Worm (Caenorhabditis elegans): ENCODE measurements around the gene acl-5.

Gene acl-5

ce11 chrX:10327323-10328022 is at the start of gene acl-5:
Gene acl-5, minus strand, starts transcription at chrX:10327456.
- no peak for TF ChIP-seq ztf-23 (GFP tag; IDR thresholded peaks at IDR 0.05)

ce11 chrX:10376989-10377388 is 49.7 kb upstream of the acl-5 start:
- TF ChIP-seq ztf-29 (GFP tag; IDR thresholded peaks at IDR 0.05) (no peak), ref-1 (GFP tag; conservative IDR thresholded peaks at IDR 0.05) (no peak), klf-2 (GFP tag; conservative IDR thresholded peaks at IDR 0.05) (no peak), T22C8.4 (GFP tag; IDR thresholded peaks at IDR 0.05) (no peak), ztf-23 (GFP tag; IDR thresholded peaks at IDR 0.05) (no peak), tab-1 (GFP tag; IDR thresholded peaks at IDR 0.05) (no peak)

- TF ChIP-seq ztf-23 (GFP tag; IDR thresholded peaks at IDR 0.05) (no peak), cog-1 (tag; optimal IDR thresholded peaks at IDR 0.05) (no peak), ztf-29 (GFP tag; IDR thresholded peaks at IDR 0.05) (no peak), T22C8.4 (GFP tag; IDR thresholded peaks at IDR 0.05) (no peak), klf-2 (GFP tag; conservative IDR thresholded peaks at IDR 0.05) (no peak)
These were observed 46.3 kb upstream of the acl-5 start for ce11 chrX:10373581-10373980.

- TF ChIP-seq T22C8.4 (GFP tag; IDR thresholded peaks at IDR 0.05) (no peak), med-1 (GFP tag; optimal IDR thresholded peaks at IDR 0.05; ENCODE audit: insufficient read depth) (no peak), ztf-23 (GFP tag; IDR thresholded peaks at IDR 0.05) (0 out of 2 replicates have a peak, but pooled peaks have one; percentile 49), flt-1 (GFP tag; IDR thresholded peaks at IDR 0.05) (no peak; the same call in 1 of the 2 replicates), ref-1 (GFP tag; conservative IDR thresholded peaks at IDR 0.05) (no peak), ztf-29 (GFP tag; IDR thresholded peaks at IDR 0.05) (no peak), cog-1 (tag; optimal IDR thresholded peaks at IDR 0.05) (peak; percentile 12), tab-1 (GFP tag; IDR thresholded peaks at IDR 0.05) (no peak), klf-2 (GFP tag; conservative IDR thresholded peaks at IDR 0.05) (no peak)
These were observed 45.3 kb upstream of the acl-5 start, which contains the start of gene Y49A10A.2 for ce11 chrX:10372556-10372955. Gene Y49A10A.2, minus strand, starts transcription at chrX:10372664.

ce11 chrX:10358083-10358482 is 30.8 kb upstream of the acl-5 start, which contains the start of gene efhc-1:
Gene efhc-1, plus strand, starts transcription at chrX:10358383.
- no peak for TF ChIP-seq cog-1 (tag; optimal IDR thresholded peaks at IDR 0.05)
- no peak for TF ChIP-seq T22C8.4 (GFP tag; IDR thresholded peaks at IDR 0.05)
- no peak for TF ChIP-seq med-1 (GFP tag; optimal IDR thresholded peaks at IDR 0.05; ENCODE audit: insufficient read depth)
- TF ChIP-seq flt-1 (GFP tag; IDR thresholded peaks at IDR 0.05): no peak
- no peak for TF ChIP-seq klf-2 (GFP tag; conservative IDR thresholded peaks at IDR 0.05)
- no peak for TF ChIP-seq ref-1 (GFP tag; conservative IDR thresholded peaks at IDR 0.05)
- TF ChIP-seq ztf-23 (GFP tag; IDR thresholded peaks at IDR 0.05): no peak
- TF ChIP-seq tab-1 (GFP tag; IDR thresholded peaks at IDR 0.05): no peak
- no peak for TF ChIP-seq ztf-29 (GFP tag; IDR thresholded peaks at IDR 0.05)

ce11 chrX:10355650-10356049 is 28.4 kb upstream of the acl-5 start, which contains the start of gene R07E3.7:
Gene R07E3.7, minus strand, starts transcription at chrX:10355750.
- no peak for TF ChIP-seq ref-1 (GFP tag; conservative IDR thresholded peaks at IDR 0.05)
- no peak for TF ChIP-seq ztf-23 (GFP tag; IDR thresholded peaks at IDR 0.05)
- no peak for TF ChIP-seq flt-1 (GFP tag; IDR thresholded peaks at IDR 0.05)
- no peak for TF ChIP-seq tab-1 (GFP tag; IDR thresholded peaks at IDR 0.05)
- no peak for TF ChIP-seq T22C8.4 (GFP tag; IDR thresholded peaks at IDR 0.05)
- no peak for TF ChIP-seq klf-2 (GFP tag; conservative IDR thresholded peaks at IDR 0.05)
- TF ChIP-seq med-1 (GFP tag; optimal IDR thresholded peaks at IDR 0.05; ENCODE audit: insufficient read depth): no peak
- TF ChIP-seq ztf-29 (GFP tag; IDR thresholded peaks at IDR 0.05): no peak
- no peak for TF ChIP-seq cog-1 (tag; optimal IDR thresholded peaks at IDR 0.05)

- no peak for TF ChIP-seq med-1 (GFP tag; optimal IDR thresholded peaks at IDR 0.05; ENCODE audit: insufficient read depth)
These were observed 26.6 kb upstream of the acl-5 start for ce11 chrX:10353857-10354256.

ce11 chrX:10350151-10350550 is 22.9 kb upstream of the acl-5 start:
- no peak for TF ChIP-seq med-1 (GFP tag; optimal IDR thresholded peaks at IDR 0.05; ENCODE audit: insufficient read depth)
- no peak for TF ChIP-seq ztf-23 (GFP tag; IDR thresholded peaks at IDR 0.05)
- TF ChIP-seq ztf-29 (GFP tag; IDR thresholded peaks at IDR 0.05): no peak
- no peak for TF ChIP-seq cog-1 (tag; optimal IDR thresholded peaks at IDR 0.05)
- TF ChIP-seq T22C8.4 (GFP tag; IDR thresholded peaks at IDR 0.05): no peak
- TF ChIP-seq klf-2 (GFP tag; conservative IDR thresholded peaks at IDR 0.05): no peak
- no peak for TF ChIP-seq ref-1 (GFP tag; conservative IDR thresholded peaks at IDR 0.05)
- TF ChIP-seq flt-1 (GFP tag; IDR thresholded peaks at IDR 0.05): no peak
- no peak for TF ChIP-seq tab-1 (GFP tag; IDR thresholded peaks at IDR 0.05)

- TF ChIP-seq ztf-23 (GFP tag; IDR thresholded peaks at IDR 0.05) (no peak), ref-1 (GFP tag; conservative IDR thresholded peaks at IDR 0.05) (no peak), flt-1 (GFP tag; IDR thresholded peaks at IDR 0.05) (no peak), klf-2 (GFP tag; conservative IDR thresholded peaks at IDR 0.05) (no peak), med-1 (GFP tag; optimal IDR thresholded peaks at IDR 0.05; ENCODE audit: insufficient read depth) (no peak), ztf-29 (GFP tag; IDR thresholded peaks at IDR 0.05) (no peak), tab-1 (GFP tag; IDR thresholded peaks at IDR 0.05) (no peak), cog-1 (tag; optimal IDR thresholded peaks at IDR 0.05) (no peak), T22C8.4 (GFP tag; IDR thresholded peaks at IDR 0.05) (no peak)
These were observed 13.7 kb upstream of the acl-5 start, which contains the start of gene R07E3.1 for ce11 chrX:10340986-10341385. Gene R07E3.1, minus strand, starts transcription at chrX:10341161.

- TF ChIP-seq ztf-23 (GFP tag; IDR thresholded peaks at IDR 0.05) (no peak), tab-1 (GFP tag; IDR thresholded peaks at IDR 0.05) (no peak), flt-1 (GFP tag; IDR thresholded peaks at IDR 0.05) (no peak), ztf-29 (GFP tag; IDR thresholded peaks at IDR 0.05) (no peak)
These were observed 12.8 kb upstream of the acl-5 start for ce11 chrX:10340044-10340443.
